Worm (Caenorhabditis elegans) whole organism, midembryonic: ENCODE results near the gene F44E2.10.

Experiments
- T22C8.4 ChIP-seq: fragments of 200-800 bp; sonication (Bioruptor generic); IDR thresholded peaks from 2 replicates; pipeline ENCODE4 v1.3.6; 2022; ENCODE audit warnings: missing genetic modification characterization, missing compliant biosample characterization
- cog-1 ChIP-seq: sonication (generic microtip); optimal IDR thresholded peaks from 2 replicates; lab custom pipeline; 2016; ENCODE audit warnings: missing genetic modification characterization, missing compliant biosample characterization
- klf-2 ChIP-seq: fragments of 200-800 bp; sonication (Bioruptor generic); conservative IDR thresholded peaks from 2 replicates; pipeline ENCODE4 v1.3.6; 2022; ENCODE audit warnings: missing genetic modification reagents, missing genetic modification characterization, missing compliant biosample characterization
- med-1 ChIP-seq: sonication (generic microtip); optimal IDR thresholded peaks from 2 replicates; lab custom pipeline; 2017; ENCODE audit warnings: missing genetic modification characterization, mild to moderate bottlenecking, missing compliant biosample characterization, antibody characterized with exemption, missing genetic modification reagents; ENCODE audit not compliant: insufficient read depth
- ref-1 ChIP-seq: fragments of 200-800 bp; sonication (Bioruptor generic); conservative IDR thresholded peaks from 2 replicates; pipeline ENCODE4 v1.3.6; 2022; ENCODE audit warnings: missing genetic modification reagents, missing genetic modification characterization, missing compliant biosample characterization
- tab-1 ChIP-seq: fragments of 200-800 bp; sonication (Bioruptor generic); IDR thresholded peaks from 2 replicates; pipeline ENCODE4 v1.3.6; 2022; ENCODE audit warnings: missing genetic modification characterization, missing compliant biosample characterization
- ztf-23 ChIP-seq: fragments of 200-800 bp; sonication (Bioruptor generic); IDR thresholded peaks from 2 replicates; pipeline ENCODE4 v1.3.6; 2022; ENCODE audit warnings: missing genetic modification reagents, missing genetic modification characterization, missing compliant biosample characterization

- TF ChIP-seq med-1: no peak
- no peak for TF ChIP-seq tab-1 (GFP tag; lab: Robert Waterston, UW)
- TF ChIP-seq ztf-23 (GFP tag; lab: Robert Waterston, UW): no peak
- no peak for TF ChIP-seq T22C8.4 (GFP tag; lab: Robert Waterston, UW)
- no peak for TF ChIP-seq ref-1 (GFP tag; lab: Robert Waterston, UW)
- no peak for TF ChIP-seq cog-1 (tag; lab: Kevin White, UChicago)
- no peak for TF ChIP-seq klf-2 (GFP tag; lab: Robert Waterston, UW)
These were observed 44.8 kb downstream of the F44E2.10 start, which contains the start of gene K02D10.8 for ce11 chrIII:8786077-8786476.
